Worm (Caenorhabditis elegans): ENCODE results near the gene R09D1.13.

DNA sequence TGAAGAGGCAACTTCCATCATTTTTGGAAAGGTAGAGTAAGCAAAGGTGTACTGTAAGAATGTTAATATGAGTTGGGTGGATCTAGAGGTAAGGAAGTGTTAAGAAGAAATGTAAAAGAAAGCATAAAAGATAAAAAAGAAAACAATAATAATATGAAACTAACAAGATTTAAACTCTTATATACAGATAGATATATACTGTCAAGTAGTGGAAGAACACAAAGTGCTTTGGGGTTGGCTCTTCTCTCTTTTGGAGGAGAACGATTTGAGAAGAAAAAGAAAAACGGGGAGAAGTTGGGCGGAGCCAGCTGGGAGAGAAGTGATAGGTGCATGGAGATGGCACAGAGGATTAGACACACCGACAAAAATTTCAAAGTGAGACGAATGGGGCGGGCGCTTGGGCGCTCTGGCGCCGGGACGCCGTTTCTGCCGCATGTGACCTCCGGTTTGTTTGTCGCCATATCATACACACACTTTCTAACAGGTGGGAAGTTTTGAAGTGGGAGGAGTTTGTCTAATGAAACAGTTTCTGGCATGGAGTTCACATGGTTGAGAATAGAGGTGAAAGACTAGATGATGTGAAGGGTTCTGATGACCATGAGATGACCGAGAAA, 42.2 kb upstream of the R09D1.13 start, which contains the start of gene T19H5.4:
- TF ChIP-seq tbx-37 (GFP tag; conservative IDR thresholded peaks at IDR 0.05) (no peak), ama-1 (optimal IDR thresholded peaks at IDR 0.05) (no peak), tbx-11 (GFP tag; IDR thresholded peaks at IDR 0.05) (no peak), scrt-1 (GFP tag; IDR thresholded peaks at IDR 0.05) (no peak), ets-7 (tag; optimal IDR thresholded peaks at IDR 0.05) (no peak), flt-1 (GFP tag; IDR thresholded peaks at IDR 0.05) (no peak), hnd-1 (tag; optimal IDR thresholded peaks at IDR 0.05) (no peak), hmg-4 (GFP tag; optimal IDR thresholded peaks at IDR 0.05) (no peak)
